Worm (Caenorhabditis elegans) whole organism, mixed stage, embryonic: Measurements from ENCODE around the gene rei-1.
A peak's percentile ranks its signal among the peaks of the same experiment; 100 is the strongest.

Source experiments
- M03D4.4 ChIP-seq: sonication (generic microtip); optimal IDR thresholded peaks from 2 replicates; lab custom pipeline; 2017; ENCODE audit warnings: mild to moderate bottlenecking, missing genetic modification characterization, missing compliant biosample characterization
- bed-3 ChIP-seq: fragments of 200-800 bp; sonication (Bioruptor generic); optimal IDR thresholded peaks from 3 replicates; lab custom pipeline; 2018; ENCODE audit warnings: mild to moderate bottlenecking, missing genetic modification characterization, moderate library complexity, missing compliant biosample characterization
- ceh-43 ChIP-seq: fragments of 200-800 bp; sonication (Bioruptor generic); optimal IDR thresholded peaks from 2 replicates; lab custom pipeline; 2018; ENCODE audit warnings: mild to moderate bottlenecking, missing genetic modification characterization, moderate library complexity, missing compliant biosample characterization
- ceh-83 ChIP-seq: fragments of 200-800 bp; sonication (Bioruptor generic); optimal IDR thresholded peaks from 2 replicates; lab custom pipeline; 2018; ENCODE audit warnings: mild to moderate bottlenecking, missing genetic modification characterization, missing compliant biosample characterization
- ces-1 ChIP-seq: fragments of 150-350 bp; optimal IDR thresholded peaks from 2 replicates; lab custom pipeline; 2014; ENCODE audit warnings: missing biosample characterization, missing genetic modification reagents, missing genetic modification characterization
- cnd-1 ChIP-seq: fragments of 200-800 bp; sonication (Bioruptor generic); optimal IDR thresholded peaks from 2 replicates; lab custom pipeline; 2018; ENCODE audit warnings: mild to moderate bottlenecking, missing genetic modification characterization, missing compliant biosample characterization
- drap-1 ChIP-seq: fragments of 200-800 bp; sonication (Bioruptor generic); optimal IDR thresholded peaks from 3 replicates; lab custom pipeline; 2018; ENCODE audit warnings: mild to moderate bottlenecking, missing genetic modification characterization, missing compliant biosample characterization
- elt-1 ChIP-seq: sonication (generic microtip); optimal IDR thresholded peaks from 2 replicates; lab custom pipeline; 2017; ENCODE audit warnings: missing genetic modification characterization, mild to moderate bottlenecking, missing compliant biosample characterization, antibody characterized with exemption, moderate library complexity, borderline replicate concordance; ENCODE audit not compliant: insufficient read depth
- elt-3 ChIP-seq: fragments of 150-350 bp; optimal IDR thresholded peaks from 2 replicates; lab custom pipeline; 2014; ENCODE audit warnings: missing biosample characterization, missing genetic modification characterization
- flh-1 ChIP-seq: fragments of 200-800 bp; sonication (Bioruptor generic); optimal IDR thresholded peaks from 2 replicates; lab custom pipeline; 2018; ENCODE audit warnings: mild to moderate bottlenecking, missing genetic modification characterization, moderate library complexity, missing compliant biosample characterization
- ham-2 ChIP-seq: fragments of 200-800 bp; sonication (Bioruptor generic); optimal IDR thresholded peaks from 2 replicates; lab custom pipeline; 2018; ENCODE audit warnings: mild to moderate bottlenecking, missing genetic modification characterization, missing compliant biosample characterization
- hlh-1 ChIP-seq: fragments of 150-350 bp; optimal IDR thresholded peaks from 2 replicates; lab custom pipeline; 2014; ENCODE audit warnings: missing biosample characterization, missing genetic modification reagents, missing genetic modification characterization
- lin-32 ChIP-seq: fragments of 200-800 bp; sonication (Bioruptor generic); optimal IDR thresholded peaks from 2 replicates; lab custom pipeline; 2018; ENCODE audit warnings: mild to moderate bottlenecking, missing genetic modification characterization, missing compliant biosample characterization
- lsy-2 ChIP-seq: fragments of 150-350 bp; optimal IDR thresholded peaks from 2 replicates; lab custom pipeline; 2014; ENCODE audit warnings: missing biosample characterization, missing genetic modification characterization
- mab-5 ChIP-seq: fragments of 150-350 bp; optimal IDR thresholded peaks from 2 replicates; lab custom pipeline; 2014; ENCODE audit warnings: missing biosample characterization, missing genetic modification characterization
- mls-2 ChIP-seq: sonication (generic microtip); optimal IDR thresholded peaks from 2 replicates; lab custom pipeline; 2016; ENCODE audit warnings: mild to moderate bottlenecking, missing genetic modification characterization, moderate library complexity, missing compliant biosample characterization
- nhr-237 ChIP-seq: fragments of 150-350 bp; optimal IDR thresholded peaks from 2 replicates; lab custom pipeline; 2014; ENCODE audit warnings: missing biosample characterization, missing genetic modification characterization
- nhr-28 ChIP-seq: fragments of 150-350 bp; optimal IDR thresholded peaks from 2 replicates; lab custom pipeline; 2014; ENCODE audit warnings: missing biosample characterization, missing genetic modification characterization
- nhr-76 ChIP-seq: sonication (generic microtip); optimal IDR thresholded peaks from 2 replicates; lab custom pipeline; 2017; ENCODE audit warnings: missing biosample characterization, missing genetic modification characterization
- sem-2 ChIP-seq: fragments of 200-800 bp; sonication (Bioruptor generic); optimal IDR thresholded peaks from 2 replicates; lab custom pipeline; 2018; ENCODE audit warnings: mild to moderate bottlenecking, missing genetic modification characterization, missing compliant biosample characterization
- snpc-4 ChIP-seq: fragments of 150-350 bp; optimal IDR thresholded peaks from 2 replicates; lab custom pipeline; 2014; ENCODE audit warnings: missing biosample characterization, missing genetic modification characterization
- tbx-8 ChIP-seq: fragments of 200-800 bp; sonication (Bioruptor generic); optimal IDR thresholded peaks from 2 replicates; lab custom pipeline; 2018; ENCODE audit warnings: mild to moderate bottlenecking, missing genetic modification characterization, moderate library complexity, missing compliant biosample characterization
- unc-120 ChIP-seq: sonication (generic microtip); optimal IDR thresholded peaks from 2 replicates; lab custom pipeline; 2017; ENCODE audit warnings: missing genetic modification characterization, missing compliant biosample characterization; ENCODE audit not compliant: poor library complexity, severe bottlenecking
- unc-39 ChIP-seq: fragments of 150-350 bp; optimal IDR thresholded peaks from 2 replicates; lab custom pipeline; 2014; ENCODE audit warnings: missing biosample characterization, missing genetic modification characterization
- unc-62 ChIP-seq: fragments of 150-350 bp; optimal IDR thresholded peaks from 2 replicates; lab custom pipeline; 2014; ENCODE audit warnings: missing biosample characterization, missing genetic modification reagents, missing genetic modification characterization
- ztf-11 ChIP-seq: fragments of 150-350 bp; optimal IDR thresholded peaks from 2 replicates; lab custom pipeline; 2014; ENCODE audit warnings: missing biosample characterization, missing genetic modification characterization

The rei-1 gene

DNA sequence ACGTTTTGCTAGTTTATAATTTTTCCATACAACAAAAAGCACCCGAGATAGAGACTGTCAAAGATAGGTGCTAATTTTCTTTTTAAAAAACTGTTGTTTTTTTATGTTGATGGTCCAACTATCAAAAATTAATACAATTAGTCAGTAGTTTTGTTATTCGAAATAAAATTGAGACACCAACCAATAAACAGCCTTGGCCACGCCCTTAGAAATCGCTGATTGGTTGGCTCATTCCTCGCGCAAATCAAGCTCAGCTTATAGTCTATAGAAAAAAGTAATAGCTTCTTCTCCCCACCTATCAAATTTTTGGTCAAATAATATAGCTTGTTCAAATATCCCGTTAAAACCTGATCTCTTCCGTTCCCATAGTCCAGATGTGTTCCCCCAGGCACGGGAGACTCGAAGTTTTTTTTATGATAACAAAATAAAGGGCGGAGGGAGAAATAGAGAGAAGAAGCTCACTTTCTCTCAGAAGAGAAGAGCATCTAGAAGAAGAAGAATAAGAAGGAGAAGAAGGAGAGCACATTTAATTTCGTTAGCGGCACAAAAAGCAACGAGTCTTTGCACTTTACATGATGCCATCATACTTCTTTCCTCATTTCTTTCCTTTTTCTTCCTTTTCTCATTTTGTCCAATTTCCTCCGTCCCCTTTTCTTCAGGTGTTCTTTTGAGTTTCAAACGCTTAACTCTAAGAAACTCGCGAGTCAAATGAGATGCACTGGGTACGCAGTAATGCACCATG lies 34.0 kb upstream of the rei-1 start:
- TF ChIP-seq ces-1 = peak; percentile 93
- no peak for TF ChIP-seq nhr-28 (tag; lab: Kevin White, UChicago)

DNA sequence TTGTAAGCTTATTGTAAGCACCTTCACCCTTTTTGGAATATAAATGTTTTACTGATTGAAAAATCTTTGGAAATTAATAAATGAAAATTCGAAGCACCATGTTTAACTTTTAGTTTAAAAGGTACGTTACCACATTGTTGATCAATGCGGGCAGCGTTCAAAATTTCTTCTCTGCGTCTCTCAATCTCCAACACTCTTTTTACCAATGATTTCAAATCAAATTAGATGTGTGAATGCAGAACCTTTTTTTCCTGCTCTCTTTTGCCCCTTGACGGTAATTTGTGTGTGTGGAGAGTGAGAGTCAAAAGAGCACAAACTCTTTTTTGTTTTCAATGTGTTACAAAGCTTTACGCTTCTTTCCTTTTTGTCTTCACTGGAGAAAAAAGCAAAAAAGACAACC lies 25.9 kb upstream of the rei-1 start:
- TF ChIP-seq ces-1 (peak; percentile 45), nhr-28 (tag; lab: Kevin White, UChicago) (no peak), unc-39 (no peak), bed-3 (GFP tag; lab: Kevin White, UChicago) (no peak), flh-1 (no peak), unc-62 (GFP tag; lab: Kevin White, UChicago) (no peak), hlh-1 (tag; lab: Kevin White, UChicago) (no peak)

DNA sequence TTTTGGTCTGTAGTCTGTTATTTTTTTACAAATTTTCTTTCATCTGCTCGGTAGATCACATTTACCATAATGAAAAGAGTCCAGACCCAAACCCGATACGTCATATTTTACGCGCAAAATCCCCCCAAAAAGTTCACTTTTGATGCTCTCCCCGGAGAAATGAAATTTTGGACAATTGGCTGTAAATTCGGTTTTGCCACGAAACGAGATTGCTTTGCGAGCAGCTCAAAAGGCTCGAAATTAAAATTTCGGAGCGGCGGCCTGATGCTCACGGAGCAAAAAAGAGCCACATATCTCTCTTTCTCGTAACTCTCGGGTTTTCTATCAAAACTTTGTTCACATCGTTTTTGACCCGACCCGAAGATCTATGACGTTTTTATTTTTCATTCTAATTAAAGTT lies 25.3 kb upstream of the rei-1 start:
- TF ChIP-seq hlh-1 (tag; lab: Kevin White, UChicago) (no peak), ces-1 (peak; percentile 75)
- TF ChIP-seq, all 35 proteins: peak for 1

DNA sequence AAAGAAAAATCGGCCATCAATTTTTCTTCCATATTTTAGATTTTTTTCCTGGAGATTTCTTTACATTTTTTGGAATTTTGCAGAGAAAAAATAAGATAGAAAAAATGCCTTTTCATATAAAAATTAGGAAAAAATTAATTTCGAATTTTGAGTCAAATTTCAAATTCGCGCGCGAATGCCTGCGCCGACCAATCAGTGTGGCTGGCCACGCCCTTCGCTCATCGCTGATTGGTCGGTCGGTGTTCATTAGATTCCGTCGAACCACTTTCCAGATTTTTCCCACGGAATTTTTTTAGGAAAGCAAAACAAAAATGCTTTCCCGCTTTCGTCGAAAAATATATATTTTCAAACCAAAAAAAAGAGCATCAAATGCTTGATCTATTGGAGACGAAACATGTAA lies 22.4 kb upstream of the rei-1 start:
- TF ChIP-seq nhr-28 (tag; lab: Kevin White, UChicago) = no peak
- no peak for TF ChIP-seq cnd-1
- TF ChIP-seq tbx-8 (GFP tag; lab: Kevin White, UChicago) = no peak
- no peak for TF ChIP-seq bed-3 (GFP tag; lab: Kevin White, UChicago)
- no peak for TF ChIP-seq nhr-237 (tag; lab: Kevin White, UChicago)
- TF ChIP-seq lin-32 (GFP tag; lab: Kevin White, UChicago) = no peak
- no peak for TF ChIP-seq M03D4.4
- TF ChIP-seq unc-62 (GFP tag; lab: Kevin White, UChicago) = no peak
- no peak for TF ChIP-seq drap-1 (GFP tag; lab: Kevin White, UChicago)
- TF ChIP-seq unc-120 (tag; lab: Kevin White, UChicago) = no peak
- TF ChIP-seq unc-39 = no peak
- TF ChIP-seq elt-3 (tag; lab: Kevin White, UChicago) = no peak
- TF ChIP-seq nhr-76 (tag; lab: Kevin White, UChicago) = no peak
- TF ChIP-seq flh-1 = no peak
- TF ChIP-seq, all 35 proteins: peak for 0

DNA sequence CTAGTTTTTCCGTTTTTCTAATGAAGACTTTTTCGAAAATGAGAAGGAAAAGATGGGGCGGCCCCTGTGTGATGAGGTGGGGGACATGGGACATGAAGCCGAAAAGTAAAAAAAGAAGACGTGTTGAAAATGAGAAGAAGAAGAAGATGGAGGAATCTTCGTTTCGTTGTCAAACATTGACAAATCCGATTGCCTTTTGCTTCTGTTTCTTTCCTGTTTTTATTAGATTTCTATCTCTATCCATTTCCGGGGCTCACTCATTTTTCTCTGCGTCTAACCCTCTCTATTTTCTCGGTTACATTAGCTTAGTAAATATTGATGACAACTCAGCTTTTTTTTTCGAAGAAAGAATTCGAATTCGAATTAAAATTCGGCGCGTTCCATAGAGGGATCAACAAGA lies 21.7 kb upstream of the rei-1 start:
- no peak for TF ChIP-seq lsy-2 (tag; lab: Kevin White, UChicago)
- peak; percentile 82 for TF ChIP-seq ces-1
- no peak for TF ChIP-seq mls-2
- TF ChIP-seq ham-2 (GFP tag; lab: Kevin White, UChicago) = no peak
- no peak for TF ChIP-seq sem-2 (GFP tag; lab: Kevin White, UChicago)
- no peak for TF ChIP-seq nhr-237 (tag; lab: Kevin White, UChicago)

DNA sequence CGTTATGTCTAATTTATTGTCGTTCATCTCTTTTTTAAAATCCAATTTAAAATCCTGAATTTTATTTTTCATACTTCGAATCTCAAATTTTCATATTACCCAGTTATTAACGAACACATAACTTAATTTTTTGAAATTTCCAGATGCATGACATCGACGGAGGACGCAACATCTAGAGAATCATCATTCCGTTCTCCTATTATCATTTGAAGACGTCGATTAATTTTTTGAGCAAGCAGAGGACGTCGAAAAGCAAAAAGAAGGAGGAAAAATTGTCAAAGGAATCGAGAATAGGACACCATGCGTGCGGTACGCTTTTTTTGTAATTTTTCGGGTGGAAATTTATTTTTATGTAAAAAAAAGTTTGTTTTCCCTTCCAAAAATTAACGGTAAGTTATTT lies 17.1 kb upstream of the rei-1 start, which contains the start of gene unc-103:
Gene unc-103, plus strand, starts transcription at position 301 of the 400 bp plus-strand sequence.
- TF ChIP-seq flh-1 (no peak), ztf-11 (tag; lab: Kevin White, UChicago) (no peak), tbx-8 (GFP tag; lab: Kevin White, UChicago) (no peak), ceh-43 (GFP tag; lab: Kevin White, UChicago) (no peak), ham-2 (GFP tag; lab: Kevin White, UChicago) (no peak), elt-1 (tag; lab: Kevin White, UChicago) (no peak), elt-3 (tag; lab: Kevin White, UChicago) (no peak), ceh-83 (GFP tag; lab: Kevin White, UChicago) (no peak), bed-3 (GFP tag; lab: Kevin White, UChicago) (no peak), mab-5 (tag; lab: Kevin White, UChicago) (no peak), nhr-237 (tag; lab: Kevin White, UChicago) (no peak), snpc-4 (tag; lab: Kevin White, UChicago) (no peak), lsy-2 (tag; lab: Kevin White, UChicago) (no peak), unc-39 (no peak)
